Fruit fly (Drosophila melanogaster) whole organism: ENCODE data around the gene CG46316.

Experiments used
- CG8478 ChIP-seq: fragments of >200 bp; optimal IDR thresholded peaks from 2 replicates; lab custom pipeline; 2018; ENCODE audit warnings: inconsistent platforms
- EcR ChIP-seq, 2 experiments: fragments of >200 bp; optimal IDR thresholded peaks; 2 replicates each; lab custom pipeline; 2017; ENCODE audit warnings: missing biosample characterization in 2 of 2, missing genetic modification characterization in 2 of 2, missing genetic modification reagents in 2 of 2
- pan ChIP-seq: fragments of >200 bp; optimal IDR thresholded peaks from 2 replicates; lab custom pipeline; 2017
- psq ChIP-seq: fragments of >200 bp; optimal IDR thresholded peaks from 2 replicates; lab custom pipeline; 2017
- usp ChIP-seq: fragments of >200 bp; optimal IDR thresholded peaks from 2 replicates; lab custom pipeline; 2017; ENCODE audit warnings: missing biosample characterization, missing genetic modification characterization, mixed read lengths

dm6 chr3R:24720459-24721370, 8.1 kb downstream of the CG46316 start:
- no peak for TF ChIP-seq pan (lab: Kevin White, UChicago)
- no peak for TF ChIP-seq usp (GFP tag; lab: Kevin White, UChicago)
- TF ChIP-seq psq: no peak
- TF ChIP-seq CG8478: no peak
- no peak for TF ChIP-seq EcR (GFP tag; optimal IDR thresholded peaks at IDR 0.05; lab: Kevin White, UChicago)
